Fruit fly (Drosophila melanogaster) whole organism, embryonic: ENCODE measurements around the gene CG5013.

Experiments used
- CG10274 ChIP-seq: fragments of 200-800 bp; sonication (Bioruptor generic); optimal IDR thresholded peaks from 3 replicates; lab custom pipeline; 2017; ENCODE audit warnings: missing biosample characterization, mild to moderate bottlenecking, missing genetic modification characterization
- CG11695 ChIP-seq: fragments of 200-800 bp; sonication (Bioruptor generic); IDR thresholded peaks from 3 replicates; pipeline ENCODE4 v1.3.6; 2022; ENCODE audit warnings: missing biosample characterization, missing genetic modification characterization
- CG12219 ChIP-seq: fragments of 200-800 bp; sonication (Bioruptor generic); optimal IDR thresholded peaks from 3 replicates; lab custom pipeline; 2018; ENCODE audit warnings: missing biosample characterization, mild to moderate bottlenecking, missing genetic modification characterization
- CG13123 ChIP-seq: fragments of 200-800 bp; sonication (Bioruptor generic); optimal IDR thresholded peaks from 2 replicates; lab custom pipeline; 2016; ENCODE audit warnings: missing biosample characterization, missing genetic modification characterization
- CG15269 ChIP-seq: fragments of 200-800 bp; sonication (Bioruptor generic); optimal IDR thresholded peaks from 2 replicates; lab custom pipeline; 2018; ENCODE audit warnings: missing biosample characterization, mild to moderate bottlenecking, missing genetic modification characterization, moderate library complexity
- CG17802 ChIP-seq: fragments of 200-800 bp; sonication (Bioruptor generic); optimal IDR thresholded peaks from 2 replicates; lab custom pipeline; 2018; ENCODE audit warnings: missing biosample characterization, mild to moderate bottlenecking, missing genetic modification characterization, moderate library complexity
- CG17829 ChIP-seq: fragments of 200-800 bp; optimal IDR thresholded peaks from 2 replicates; lab custom pipeline; 2019; ENCODE audit warnings: missing biosample characterization, mild to moderate bottlenecking, missing genetic modification characterization, moderate library complexity
- CG18764 ChIP-seq: fragments of 200-800 bp; sonication (Bioruptor generic); optimal IDR thresholded peaks from 3 replicates; lab custom pipeline; 2016; ENCODE audit warnings: missing biosample characterization, missing genetic modification characterization
- CG2199 ChIP-seq: fragments of 200-800 bp; sonication (Bioruptor generic); IDR thresholded peaks from 3 replicates; pipeline ENCODE4 v1.3.6; 2022; ENCODE audit warnings: missing biosample characterization, missing genetic modification characterization
- CG34422 ChIP-seq: fragments of 200-800 bp; sonication (Bioruptor generic); IDR thresholded peaks from 3 replicates; pipeline ENCODE4 v1.3.6; 2022; ENCODE audit warnings: missing biosample characterization, missing genetic modification characterization
- CG3838 ChIP-seq: fragments of 200-800 bp; sonication (Bioruptor generic); optimal IDR thresholded peaks from 3 replicates; lab custom pipeline; 2016; ENCODE audit warnings: missing biosample characterization, missing genetic modification characterization
- CG3847 ChIP-seq: fragments of 200-800 bp; sonication (Bioruptor generic); IDR thresholded peaks from 2 replicates; pipeline ENCODE4 v1.3.6; 2022; ENCODE audit warnings: missing biosample characterization, missing genetic modification characterization
- CG4360 ChIP-seq: fragments of 200-800 bp; sonication (Bioruptor generic); IDR thresholded peaks from 2 replicates; pipeline ENCODE4 v1.3.6; 2022; ENCODE audit warnings: missing biosample characterization, missing genetic modification characterization
- CG5953 ChIP-seq: fragments of 200-800 bp; sonication (Bioruptor generic); IDR thresholded peaks from 2 replicates; pipeline ENCODE4 v1.3.6; 2022; ENCODE audit warnings: missing biosample characterization, missing genetic modification characterization
- CG6175 ChIP-seq: fragments of 200-800 bp; sonication (Bioruptor generic); IDR thresholded peaks from 3 replicates; pipeline ENCODE4 v1.3.6; 2022; ENCODE audit warnings: missing biosample characterization, missing genetic modification characterization
- CG6765 ChIP-seq: fragments of 200-800 bp; sonication (Bioruptor generic); optimal IDR thresholded peaks from 3 replicates; lab custom pipeline; 2017; ENCODE audit warnings: missing biosample characterization, mild to moderate bottlenecking, missing genetic modification characterization
- CG6854 ChIP-seq: fragments of 200-800 bp; sonication (Bioruptor generic); optimal IDR thresholded peaks from 3 replicates; lab custom pipeline; 2017; ENCODE audit warnings: missing biosample characterization, mild to moderate bottlenecking, missing genetic modification characterization
- CG7928 ChIP-seq: fragments of 200-800 bp; sonication (Bioruptor generic); optimal IDR thresholded peaks from 2 replicates; lab custom pipeline; 2017; ENCODE audit warnings: missing biosample characterization, mild to moderate bottlenecking, missing genetic modification characterization
- CG8290 ChIP-seq, 3 experiments: fragments of 200-800 bp; sonication (Bioruptor generic); optimal IDR thresholded peaks; 2 replicates each; lab custom pipeline; 2016 to 2019; ENCODE audit warnings: missing biosample characterization in 3 of 3, missing genetic modification characterization in 3 of 3, mild to moderate bottlenecking in 2 of 3, moderate library complexity in 1 of 3
- CG9609 ChIP-seq: fragments of 200-800 bp; sonication (Bioruptor generic); optimal IDR thresholded peaks from 3 replicates; lab custom pipeline; 2016; ENCODE audit warnings: missing biosample characterization, missing genetic modification characterization
- CG9817 ChIP-seq: fragments of 200-800 bp; sonication (Bioruptor generic); optimal IDR thresholded peaks from 2 replicates; lab custom pipeline; 2018; ENCODE audit warnings: missing biosample characterization, mild to moderate bottlenecking, missing genetic modification characterization, moderate library complexity
- CoRest ChIP-seq: fragments of 200-800 bp; sonication (Bioruptor generic); optimal IDR thresholded peaks from 3 replicates; lab custom pipeline; 2018; ENCODE audit warnings: missing biosample characterization, mild to moderate bottlenecking, missing genetic modification characterization, moderate library complexity
- D ChIP-seq, 2 experiments: fragments of 200-800 bp in 1 of 2; fragments of >200 bp in 1 of 2; sonication (Bioruptor generic) in 1 of 2; optimal IDR thresholded peaks; 2 replicates in 1 of 2; 3 replicates in 1 of 2; lab custom pipeline; 2017; ENCODE audit warnings: mild to moderate bottlenecking in 1 of 2, missing biosample characterization in 1 of 2, missing genetic modification characterization in 1 of 2, missing genetic modification reagents in 1 of 2
- Eip74EF ChIP-seq, 2 experiments: fragments of 200-800 bp in 1 of 2; fragments of >200 bp in 1 of 2; sonication (Bioruptor generic) in 1 of 2; optimal IDR thresholded peaks; 2 replicates each; lab custom pipeline; 2017 to 2019; ENCODE audit warnings: missing biosample characterization in 2 of 2, missing genetic modification characterization in 2 of 2, mild to moderate bottlenecking in 1 of 2, moderate library complexity in 1 of 2
- Ets65A ChIP-seq: fragments of 200-800 bp; sonication (Bioruptor generic); peaks from one replicate; lab custom pipeline; 2016; ENCODE audit warnings: missing biosample characterization, missing genetic modification characterization
- Gsc ChIP-seq: fragments of 200-800 bp; sonication (Bioruptor generic); IDR thresholded peaks from 2 replicates; pipeline ENCODE4 v1.3.6; 2022; ENCODE audit warnings: missing biosample characterization, missing genetic modification characterization
- HHEX ChIP-seq: fragments of 200-800 bp; sonication (Bioruptor generic); optimal IDR thresholded peaks from 3 replicates; lab custom pipeline; 2017; ENCODE audit warnings: missing biosample characterization, mild to moderate bottlenecking, missing genetic modification characterization, missing genetic modification reagents
- Max ChIP-seq: fragments of 200-800 bp; sonication (Bioruptor generic); optimal IDR thresholded peaks from 2 replicates; lab custom pipeline; 2016; ENCODE audit warnings: missing biosample characterization, mild to moderate bottlenecking, missing genetic modification characterization
- NC2α ChIP-seq: fragments of 200-800 bp; sonication (Bioruptor generic); optimal IDR thresholded peaks from 2 replicates; lab custom pipeline; 2016; ENCODE audit warnings: missing biosample characterization, missing genetic modification characterization
- Ssrp ChIP-seq: fragments of 200-800 bp; sonication (Bioruptor generic); optimal IDR thresholded peaks from 2 replicates; lab custom pipeline; 2018; ENCODE audit warnings: missing biosample characterization, mild to moderate bottlenecking, missing genetic modification characterization, moderate library complexity
- TFAM ChIP-seq: fragments of 200-800 bp; sonication (Bioruptor generic); optimal IDR thresholded peaks from 2 replicates; lab custom pipeline; 2017; ENCODE audit warnings: missing biosample characterization, missing genetic modification characterization, inconsistent platforms
- ase ChIP-seq: fragments of 200-800 bp; sonication (Bioruptor generic); IDR thresholded peaks from 3 replicates; pipeline ENCODE4 v1.3.6; 2022; ENCODE audit warnings: missing biosample characterization, missing genetic modification characterization
- bbx ChIP-seq: fragments of 200-800 bp; sonication (Bioruptor generic); IDR thresholded peaks from 2 replicates; pipeline ENCODE4 v1.3.6; 2022; ENCODE audit warnings: missing biosample characterization, missing genetic modification characterization; ENCODE audit not compliant: partially characterized antibody
- bsh ChIP-seq, 2 experiments: fragments of 200-800 bp; sonication (Bioruptor generic); optimal IDR thresholded peaks; 2 replicates each; lab custom pipeline; 2017 to 2018; ENCODE audit warnings: mild to moderate bottlenecking in 2 of 2, missing biosample characterization in 2 of 2, missing genetic modification characterization in 2 of 2, moderate library complexity in 1 of 2
- cwo ChIP-seq: fragments of 200-800 bp; sonication (Bioruptor generic); optimal IDR thresholded peaks from 3 replicates; lab custom pipeline; 2017; ENCODE audit warnings: missing biosample characterization, missing genetic modification characterization, mild to moderate bottlenecking, moderate library complexity, missing genetic modification reagents
- esg ChIP-seq: fragments of 200-800 bp; sonication (Bioruptor generic); conservative IDR thresholded peaks from 2 replicates; pipeline ENCODE4 v1.3.6; 2022; ENCODE audit warnings: missing biosample characterization, missing genetic modification characterization
- exex ChIP-seq: fragments of 200-800 bp; sonication (Bioruptor generic); optimal IDR thresholded peaks from 4 replicates; lab custom pipeline; 2018; ENCODE audit warnings: missing biosample characterization, mild to moderate bottlenecking, missing genetic modification characterization, moderate library complexity
- klu ChIP-seq: fragments of 200-800 bp; sonication (Bioruptor generic); IDR thresholded peaks from 2 replicates; pipeline ENCODE4 v1.3.6; 2022; ENCODE audit warnings: missing biosample characterization, missing genetic modification characterization
- kni ChIP-seq: fragments of 200-800 bp; sonication (Bioruptor generic); optimal IDR thresholded peaks from 3 replicates; lab custom pipeline; 2017; ENCODE audit warnings: mild to moderate bottlenecking, missing biosample characterization, missing genetic modification reagents, missing genetic modification characterization
- nerfin-2 ChIP-seq: fragments of 200-800 bp; sonication (Bioruptor generic); IDR thresholded peaks from 2 replicates; pipeline ENCODE4 v1.3.6; 2022; ENCODE audit warnings: missing biosample characterization, missing genetic modification characterization; ENCODE audit not compliant: partially characterized antibody
- pros ChIP-seq: fragments of 200-800 bp; sonication (Bioruptor generic); optimal IDR thresholded peaks from 3 replicates; lab custom pipeline; 2019; ENCODE audit warnings: missing biosample characterization, mild to moderate bottlenecking, missing genetic modification characterization, moderate library complexity
- ranshi ChIP-seq: fragments of 200-800 bp; sonication (Bioruptor generic); IDR thresholded peaks from 2 replicates; pipeline ENCODE4 v1.3.6; 2022; ENCODE audit warnings: missing biosample characterization, missing genetic modification characterization
- sisA ChIP-seq: fragments of 200-800 bp; sonication (Bioruptor generic); IDR thresholded peaks from 2 replicates; pipeline ENCODE4 v1.3.6; 2022; ENCODE audit warnings: missing biosample characterization, missing genetic modification characterization
- so ChIP-seq: fragments of 200-800 bp; sonication (Bioruptor generic); IDR thresholded peaks from 3 replicates; pipeline ENCODE4 v1.3.6; 2022; ENCODE audit warnings: missing biosample characterization, missing genetic modification characterization
- ssp ChIP-seq: fragments of 200-800 bp; sonication (Bioruptor generic); IDR thresholded peaks from 2 replicates; pipeline ENCODE4 v1.3.6; 2022; ENCODE audit warnings: missing biosample characterization, missing genetic modification characterization
- stwl ChIP-seq: fragments of 200-800 bp; sonication (Bioruptor generic); optimal IDR thresholded peaks from 3 replicates; lab custom pipeline; 2018; ENCODE audit warnings: missing biosample characterization, mild to moderate bottlenecking, missing genetic modification characterization, moderate library complexity
- trem ChIP-seq: fragments of 200-800 bp; optimal IDR thresholded peaks from 3 replicates; lab custom pipeline; 2019; ENCODE audit warnings: missing biosample characterization, mild to moderate bottlenecking, missing genetic modification characterization, moderate library complexity
- tx ChIP-seq: fragments of 200-800 bp; sonication (Bioruptor generic); optimal IDR thresholded peaks from 2 replicates; lab custom pipeline; 2016; ENCODE audit warnings: missing biosample characterization, missing genetic modification characterization
- usp ChIP-seq: fragments of >200 bp; optimal IDR thresholded peaks from 2 replicates; lab custom pipeline; 2017; ENCODE audit warnings: missing biosample characterization, missing genetic modification characterization

The CG5013 gene

dm6 chr3R:16049369-16049768 is at the start of gene CG5013, which contains the start of gene IKKbeta (continued):
- TF ChIP-seq NC2α (GFP tag; lab: Kevin White, UChicago) (no peak), ranshi (GFP tag; lab: Robert Waterston, UW) (peak; percentile 52; the same call in 1 of the 2 replicates), Ets65A (GFP tag; lab: Kevin White, UChicago) (peak; percentile 95), nerfin-2 (GFP tag; lab: Robert Waterston, UW) (no peak; the same call in none of the 2 replicates), Gsc (GFP tag; lab: Robert Waterston, UW) (no peak), CG5953 (GFP tag; lab: Robert Waterston, UW) (no peak), CG11695 (GFP tag; lab: Robert Waterston, UW) (no peak), CG4360 (GFP tag; lab: Robert Waterston, UW) (no peak), CG6765 (GFP tag; lab: Kevin White, UChicago) (no peak), CG18764 (peak; percentile 60), pros (GFP tag; lab: Kevin White, UChicago) (no peak), HHEX (peak; percentile 36), CG7928 (GFP tag; lab: Kevin White, UChicago) (no peak), sisA (GFP tag; lab: Robert Waterston, UW) (peak; percentile 40; the same call in 1 of the 2 replicates), CG6854 (no peak), Eip74EF (GFP tag; optimal IDR thresholded peaks at IDR 0.05; lab: Kevin White, UChicago) (no peak), CG34422 (0 out of 3 replicates have a peak, but pooled peaks have one; percentile 36), esg (GFP tag; lab: Robert Waterston, UW) (no peak; the same call in 1 of the 2 replicates), CG13123 (no peak), Ssrp (tag; lab: Kevin White, UChicago) (no peak), ase (0 out of 3 replicates have a peak, but pooled peaks have one; percentile 22), CG2199 (GFP tag; lab: Robert Waterston, UW) (no peak), trem (tag; lab: Kevin White, UChicago) (peak; percentile 74), bbx (GFP tag; lab: Robert Waterston, UW) (peak; percentile 70), CG15269 (tag; lab: Kevin White, UChicago) (no peak), CG12219 (no peak), CG6175 (GFP tag; lab: Robert Waterston, UW) (no peak), bsh (GFP tag; optimal IDR thresholded peaks at IDR 0.05; lab: Kevin White, UChicago) (peak in 1 of 2 experiments; percentile 11), CG3847 (GFP tag; lab: Robert Waterston, UW) (peak; percentile 45; the same call in 1 of the 2 replicates), D (optimal IDR thresholded peaks at IDR 0.05; lab: Kevin White, UChicago) (no peak), D (GFP tag; optimal IDR thresholded peaks at IDR 0.05; lab: Kevin White, UChicago) (no peak), klu (GFP tag; lab: Robert Waterston, UW) (peak; percentile 31; the same call in 1 of the 2 replicates), kni (no peak), CoRest (tag; lab: Kevin White, UChicago) (peak; percentile 63), cwo (GFP tag; lab: Kevin White, UChicago) (no peak), Max (peak; percentile 57), CG9817 (tag; lab: Kevin White, UChicago) (peak; percentile 61), stwl (peak; percentile 78), so (GFP tag; lab: Robert Waterston, UW) (no peak), TFAM (no peak), CG9609 (GFP tag; lab: Kevin White, UChicago) (peak; percentile 41), CG10274 (GFP tag; lab: Kevin White, UChicago) (no peak), CG17829 (tag; lab: Kevin White, UChicago) (peak; percentile 59), ssp (GFP tag; lab: Robert Waterston, UW) (peak; percentile 34; the same call in 1 of the 2 replicates), tx (peak; percentile 63), CG17802 (no peak), CG3838 (no peak), exex (tag; lab: Kevin White, UChicago) (no peak), CG8290 (GFP tag; optimal IDR thresholded peaks at IDR 0.05; lab: Kevin White, UChicago) (no peak), CG8290 (tag; optimal IDR thresholded peaks at IDR 0.05; lab: Kevin White, UChicago) (peak in 1 of 2 experiments; percentile 55), usp (GFP tag; lab: Kevin White, UChicago) (no peak)
